Worm (Caenorhabditis elegans) whole organism, L1 larva: ENCODE measurements around the gene tba-4.

Experiments used
- ceh-82 ChIP-seq, 3 experiments: fragments of 150-350 bp in 1 of 3; sonication (generic microtip) in 2 of 3; optimal IDR thresholded peaks; 2 replicates each; lab custom pipeline; 2014 to 2017; ENCODE audit warnings: missing biosample characterization in 3 of 3, missing genetic modification characterization in 3 of 3
- ceh-90 ChIP-seq: sonication (generic microtip); optimal IDR thresholded peaks from 2 replicates; lab custom pipeline; 2016; ENCODE audit warnings: missing genetic modification characterization, missing compliant biosample characterization
- egl-27 ChIP-seq, 2 experiments: fragments of 150-350 bp in 1 of 2; sonication (generic microtip); optimal IDR thresholded peaks; 3 replicates each; lab custom pipeline; 2017 to 2018; ENCODE audit warnings: missing biosample characterization in 2 of 2, missing genetic modification characterization in 2 of 2, missing genetic modification reagents in 2 of 2
- hlh-17 ChIP-seq: fragments of 200-800 bp; sonication (Bioruptor generic); optimal IDR thresholded peaks from 2 replicates; lab custom pipeline; 2018; ENCODE audit warnings: missing genetic modification characterization, mild to moderate bottlenecking, missing compliant biosample characterization, moderate library complexity, borderline replicate concordance
- lin-15B ChIP-seq: fragments of 150-350 bp; sonication (generic microtip); optimal IDR thresholded peaks from 3 replicates; lab custom pipeline; 2014; ENCODE audit warnings: missing biosample characterization, missing genetic modification characterization
- skn-1 ChIP-seq: fragments of 150-350 bp; optimal IDR thresholded peaks from 2 replicates; lab custom pipeline; 2014; ENCODE audit warnings: missing biosample characterization, missing genetic modification characterization
- snpc-4 ChIP-seq: fragments of 150-350 bp; optimal IDR thresholded peaks from 2 replicates; lab custom pipeline; 2014; ENCODE audit warnings: missing biosample characterization, missing genetic modification characterization
- unc-130 ChIP-seq: fragments of 150-350 bp; optimal IDR thresholded peaks from 2 replicates; lab custom pipeline; 2017; ENCODE audit warnings: missing biosample characterization, missing genetic modification characterization, inconsistent platforms

DNA sequence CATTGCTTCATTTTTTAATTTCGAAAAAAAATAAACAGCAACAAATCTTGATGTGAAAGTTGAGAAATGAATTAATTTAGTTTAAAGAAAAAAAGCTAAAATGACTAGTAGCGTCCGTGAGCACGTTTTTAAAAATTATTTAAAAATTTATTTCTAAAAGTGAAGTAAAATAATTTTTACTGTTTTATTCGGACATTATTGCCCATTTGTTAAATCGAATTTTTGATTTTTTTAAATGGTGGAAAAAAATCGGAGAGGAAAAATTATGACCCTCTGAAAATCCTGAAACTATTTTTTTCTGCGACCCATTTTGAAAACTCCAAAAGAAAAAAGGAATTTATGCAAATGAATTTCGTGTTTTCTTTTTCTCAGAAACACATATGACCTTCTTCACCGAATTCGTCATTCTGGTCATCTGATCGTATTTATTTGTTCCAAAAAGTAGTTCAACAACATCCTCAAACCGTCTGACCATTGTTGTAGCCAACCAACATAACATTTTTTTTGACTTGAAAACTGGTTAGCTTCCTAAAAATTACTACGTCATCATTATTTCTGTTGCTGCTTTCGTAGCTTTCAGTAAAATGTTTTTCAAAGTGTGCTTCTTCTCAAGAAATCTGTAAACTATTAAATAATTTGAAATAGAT, 32.5 kb upstream of the tba-4 start, which contains the start of gene F44F4.3:
- no peak for TF ChIP-seq ceh-90 (tag; lab: Kevin White, UChicago)
- no peak for TF ChIP-seq egl-27 (tag; optimal IDR thresholded peaks at IDR 0.05; lab: Kevin White, UChicago)
- no peak for TF ChIP-seq ceh-82 (tag; optimal IDR thresholded peaks at IDR 0.05; lab: Kevin White, UChicago)
- TF ChIP-seq snpc-4 (tag; lab: Kevin White, UChicago) = no peak
- no peak for TF ChIP-seq skn-1 (tag; lab: Kevin White, UChicago)
- no peak for TF ChIP-seq unc-130 (tag; lab: Kevin White, UChicago)
- no peak for TF ChIP-seq lin-15B (tag; lab: Kevin White, UChicago)
- TF ChIP-seq hlh-17 (GFP tag; lab: Kevin White, UChicago) = no peak
